Fruit fly (Drosophila melanogaster) whole organism, embryonic: ENCODE data around the gene CG44437.

Source experiments
- Atf-2 ChIP-seq: fragments of 200-800 bp; sonication (Bioruptor generic); optimal IDR thresholded peaks from 2 replicates; lab custom pipeline; 2016; ENCODE audit warnings: missing biosample characterization, missing genetic modification characterization
- CG10462 ChIP-seq: fragments of 200-800 bp; sonication (Bioruptor generic); optimal IDR thresholded peaks from 2 replicates; lab custom pipeline; 2016; ENCODE audit warnings: missing biosample characterization, missing genetic modification characterization
- CG11398 ChIP-seq: fragments of 200-800 bp; sonication (Bioruptor generic); optimal IDR thresholded peaks from 2 replicates; lab custom pipeline; 2016; ENCODE audit warnings: missing biosample characterization, missing genetic modification characterization
- CG1233 ChIP-seq: fragments of 200-800 bp; sonication (Bioruptor generic); optimal IDR thresholded peaks from 4 replicates; lab custom pipeline; 2018; ENCODE audit warnings: missing biosample characterization, mild to moderate bottlenecking, missing genetic modification characterization
- CG13894 ChIP-seq: fragments of 200-800 bp; sonication (Bioruptor generic); optimal IDR thresholded peaks from 3 replicates; lab custom pipeline; 2018; ENCODE audit warnings: missing biosample characterization, mild to moderate bottlenecking, missing genetic modification characterization, moderate library complexity
- CG14710 ChIP-seq: fragments of 200-800 bp; sonication (Bioruptor generic); optimal IDR thresholded peaks from 3 replicates; lab custom pipeline; 2019; ENCODE audit warnings: missing biosample characterization, mild to moderate bottlenecking, missing genetic modification characterization, moderate library complexity
- CG16813 ChIP-seq: fragments of 200-800 bp; sonication (Bioruptor generic); IDR thresholded peaks from 3 replicates; pipeline ENCODE4 v1.3.6; 2022; ENCODE audit warnings: missing biosample characterization, missing genetic modification characterization; ENCODE audit not compliant: partially characterized antibody
- CG17912 ChIP-seq: fragments of 200-800 bp; sonication (Bioruptor generic); optimal IDR thresholded peaks from 2 replicates; lab custom pipeline; 2018; ENCODE audit warnings: missing biosample characterization, mild to moderate bottlenecking, missing genetic modification characterization
- CG18619 ChIP-seq: fragments of 200-800 bp; sonication (Bioruptor generic); optimal IDR thresholded peaks from 3 replicates; lab custom pipeline; 2017; ENCODE audit warnings: missing biosample characterization, mild to moderate bottlenecking, missing genetic modification characterization
- CG18764 ChIP-seq: fragments of 200-800 bp; sonication (Bioruptor generic); optimal IDR thresholded peaks from 3 replicates; lab custom pipeline; 2016; ENCODE audit warnings: missing biosample characterization, missing genetic modification characterization
- CG2712 ChIP-seq: fragments of 200-800 bp; optimal IDR thresholded peaks from 3 replicates; lab custom pipeline; 2019; ENCODE audit warnings: missing biosample characterization, mild to moderate bottlenecking, missing genetic modification characterization, moderate library complexity
- CG33213 ChIP-seq: fragments of 200-800 bp; sonication (Bioruptor generic); optimal IDR thresholded peaks from 3 replicates; lab custom pipeline; 2016; ENCODE audit warnings: missing biosample characterization, missing genetic modification characterization
- CG3407 ChIP-seq: fragments of 200-800 bp; sonication (Bioruptor generic); optimal IDR thresholded peaks from 2 replicates; lab custom pipeline; 2018; ENCODE audit warnings: missing biosample characterization, mild to moderate bottlenecking, missing genetic modification characterization
- CG4282 ChIP-seq: fragments of 200-800 bp; sonication (Bioruptor generic); optimal IDR thresholded peaks from 2 replicates; lab custom pipeline; 2016; ENCODE audit warnings: missing biosample characterization, missing genetic modification characterization
- CG6272 ChIP-seq: fragments of 200-800 bp; sonication (Bioruptor generic); IDR thresholded peaks from 2 replicates; pipeline ENCODE4 v1.3.6; 2022; ENCODE audit warnings: missing biosample characterization, missing genetic modification characterization
- CG7357 ChIP-seq: fragments of 200-800 bp; sonication (Bioruptor generic); IDR thresholded peaks from 3 replicates; pipeline ENCODE4 v1.3.6; 2022; ENCODE audit warnings: missing biosample characterization, missing genetic modification characterization
- CG8089 ChIP-seq: fragments of 200-800 bp; sonication (Bioruptor generic); optimal IDR thresholded peaks from 3 replicates; lab custom pipeline; 2016; ENCODE audit warnings: missing biosample characterization, missing genetic modification characterization
- CG8924 ChIP-seq: fragments of 200-800 bp; optimal IDR thresholded peaks from 3 replicates; lab custom pipeline; 2019; ENCODE audit warnings: missing biosample characterization, mild to moderate bottlenecking, missing genetic modification characterization, moderate library complexity
- D19A ChIP-seq: fragments of 200-800 bp; optimal IDR thresholded peaks from 3 replicates; lab custom pipeline; 2019; ENCODE audit warnings: missing biosample characterization, mild to moderate bottlenecking, missing genetic modification characterization, moderate library complexity
- Dek ChIP-seq: fragments of 200-800 bp; sonication (Bioruptor generic); optimal IDR thresholded peaks from 3 replicates; lab custom pipeline; 2019; ENCODE audit warnings: missing biosample characterization, mild to moderate bottlenecking, missing genetic modification characterization, moderate library complexity
- Drgx ChIP-seq: fragments of 200-800 bp; sonication (Bioruptor generic); IDR thresholded peaks from 2 replicates; pipeline ENCODE4 v1.3.6; 2022; ENCODE audit warnings: missing biosample characterization, missing genetic modification characterization
- Hand ChIP-seq: fragments of 200-800 bp; sonication (Bioruptor generic); optimal IDR thresholded peaks from 2 replicates; lab custom pipeline; 2017; ENCODE audit warnings: mild to moderate bottlenecking, missing biosample characterization, missing genetic modification reagents, missing genetic modification characterization
- Lpt ChIP-seq: fragments of >200 bp; optimal IDR thresholded peaks from 2 replicates; lab custom pipeline; 2018; ENCODE audit warnings: missing biosample characterization, missing genetic modification characterization
- MBD-R2 ChIP-seq: fragments of 200-800 bp; sonication (Bioruptor generic); IDR thresholded peaks from 2 replicates; pipeline ENCODE4 v1.3.6; 2022; ENCODE audit warnings: missing biosample characterization, missing genetic modification characterization
- MTF-1 ChIP-seq: fragments of 200-800 bp; sonication (Bioruptor generic); optimal IDR thresholded peaks from 2 replicates; lab custom pipeline; 2018; ENCODE audit warnings: missing biosample characterization, mild to moderate bottlenecking, missing genetic modification characterization, borderline replicate concordance
- Mrtf ChIP-seq: fragments of 200-800 bp; sonication (Bioruptor generic); IDR thresholded peaks from 3 replicates; pipeline ENCODE4 v1.3.6; 2022; ENCODE audit warnings: missing biosample characterization, missing genetic modification characterization
- Myb ChIP-seq: fragments of 200-800 bp; sonication (Bioruptor generic); optimal IDR thresholded peaks from 2 replicates; lab custom pipeline; 2016; ENCODE audit warnings: missing biosample characterization, missing genetic modification characterization
- NC2α ChIP-seq: fragments of 200-800 bp; sonication (Bioruptor generic); optimal IDR thresholded peaks from 2 replicates; lab custom pipeline; 2016; ENCODE audit warnings: missing biosample characterization, missing genetic modification characterization
- Optix ChIP-seq: fragments of 200-800 bp; sonication (Bioruptor generic); IDR thresholded peaks from 3 replicates; pipeline ENCODE4 v1.3.6; 2022; ENCODE audit warnings: missing biosample characterization, missing genetic modification characterization
- Sin3A ChIP-seq: fragments of >200 bp; optimal IDR thresholded peaks from 2 replicates; lab custom pipeline; 2018
- Six4 ChIP-seq: fragments of 200-800 bp; sonication (Bioruptor generic); optimal IDR thresholded peaks from 2 replicates; lab custom pipeline; 2016; ENCODE audit warnings: missing biosample characterization, missing genetic modification characterization
- Sry-δ ChIP-seq: fragments of 200-800 bp; sonication (Bioruptor generic); optimal IDR thresholded peaks from 2 replicates; lab custom pipeline; 2016; ENCODE audit warnings: missing biosample characterization, missing genetic modification characterization
- ab ChIP-seq: fragments of 200-800 bp; sonication (Bioruptor generic); optimal IDR thresholded peaks from 2 replicates; lab custom pipeline; 2016; ENCODE audit warnings: missing biosample characterization, missing genetic modification characterization
- btn ChIP-seq: fragments of 200-800 bp; sonication (Bioruptor generic); optimal IDR thresholded peaks from 2 replicates; lab custom pipeline; 2016; ENCODE audit warnings: missing biosample characterization, missing genetic modification characterization
- cato ChIP-seq: fragments of 200-800 bp; sonication (Bioruptor generic); optimal IDR thresholded peaks from 2 replicates; lab custom pipeline; 2016; ENCODE audit warnings: missing biosample characterization, missing genetic modification characterization, borderline replicate concordance
- esg ChIP-seq: fragments of 200-800 bp; sonication (Bioruptor generic); conservative IDR thresholded peaks from 2 replicates; pipeline ENCODE4 v1.3.6; 2022; ENCODE audit warnings: missing biosample characterization, missing genetic modification characterization
- fd3F ChIP-seq: fragments of 200-800 bp; sonication (Bioruptor generic); optimal IDR thresholded peaks from 2 replicates; lab custom pipeline; 2018; ENCODE audit warnings: missing biosample characterization, mild to moderate bottlenecking, missing genetic modification characterization, moderate library complexity
- gsb-n ChIP-seq: fragments of 200-800 bp; sonication (Bioruptor generic); optimal IDR thresholded peaks from 3 replicates; lab custom pipeline; 2018; ENCODE audit warnings: missing biosample characterization, mild to moderate bottlenecking, missing genetic modification characterization
- hb ChIP-seq: fragments of 200-800 bp; sonication (Bioruptor generic); IDR thresholded peaks from 3 replicates; pipeline ENCODE4 v1.3.6; 2022; ENCODE audit warnings: missing biosample characterization, missing genetic modification characterization; ENCODE audit not compliant: partially characterized antibody
- hth ChIP-seq: fragments of >200 bp; optimal IDR thresholded peaks from 2 replicates; lab custom pipeline; 2017; ENCODE audit warnings: inconsistent platforms
- ind ChIP-seq: fragments of 200-800 bp; sonication (Bioruptor generic); optimal IDR thresholded peaks from 3 replicates; lab custom pipeline; 2016; ENCODE audit warnings: missing biosample characterization, missing genetic modification characterization
- lab ChIP-seq: fragments of 200-800 bp; sonication (Bioruptor generic); optimal IDR thresholded peaks from 3 replicates; lab custom pipeline; 2017; ENCODE audit warnings: missing biosample characterization, missing genetic modification characterization, mild to moderate bottlenecking, moderate library complexity, missing genetic modification reagents
- lola ChIP-seq, 3 experiments: fragments of >200 bp in 2 of 3; fragments of 200-800 bp in 1 of 3; sonication (Bioruptor generic) in 1 of 3; optimal IDR thresholded peaks; 2 replicates each; lab custom pipeline; 2017 to 2019; ENCODE audit warnings: missing biosample characterization in 3 of 3, missing genetic modification characterization in 3 of 3, mild to moderate bottlenecking in 1 of 3, moderate library complexity in 1 of 3
- repo ChIP-seq: fragments of 200-800 bp; sonication (Bioruptor generic); optimal IDR thresholded peaks from 2 replicates; lab custom pipeline; 2016; ENCODE audit warnings: missing biosample characterization, missing genetic modification characterization
- rib ChIP-seq: fragments of 200-800 bp; sonication (Bioruptor generic); IDR thresholded peaks from 2 replicates; pipeline ENCODE4 v1.3.6; 2022; ENCODE audit warnings: missing biosample characterization, missing genetic modification characterization
- salm ChIP-seq: fragments of 200-800 bp; sonication (Bioruptor generic); optimal IDR thresholded peaks from 2 replicates; lab custom pipeline; 2018; ENCODE audit warnings: missing biosample characterization, mild to moderate bottlenecking, missing genetic modification characterization
- scrt ChIP-seq: fragments of 200-800 bp; sonication (Bioruptor generic); optimal IDR thresholded peaks from 2 replicates; lab custom pipeline; 2018; ENCODE audit warnings: missing biosample characterization, mild to moderate bottlenecking, missing genetic modification characterization, moderate library complexity
- slp2 ChIP-seq: fragments of 200-800 bp; sonication (Bioruptor generic); optimal IDR thresholded peaks from 2 replicates; lab custom pipeline; 2016; ENCODE audit warnings: missing biosample characterization, missing genetic modification characterization
- unpg ChIP-seq: fragments of 200-800 bp; sonication (Bioruptor generic); optimal IDR thresholded peaks from 3 replicates; lab custom pipeline; 2018; ENCODE audit warnings: missing biosample characterization, mild to moderate bottlenecking, missing genetic modification characterization, moderate library complexity

CG44437 gene

DNA sequence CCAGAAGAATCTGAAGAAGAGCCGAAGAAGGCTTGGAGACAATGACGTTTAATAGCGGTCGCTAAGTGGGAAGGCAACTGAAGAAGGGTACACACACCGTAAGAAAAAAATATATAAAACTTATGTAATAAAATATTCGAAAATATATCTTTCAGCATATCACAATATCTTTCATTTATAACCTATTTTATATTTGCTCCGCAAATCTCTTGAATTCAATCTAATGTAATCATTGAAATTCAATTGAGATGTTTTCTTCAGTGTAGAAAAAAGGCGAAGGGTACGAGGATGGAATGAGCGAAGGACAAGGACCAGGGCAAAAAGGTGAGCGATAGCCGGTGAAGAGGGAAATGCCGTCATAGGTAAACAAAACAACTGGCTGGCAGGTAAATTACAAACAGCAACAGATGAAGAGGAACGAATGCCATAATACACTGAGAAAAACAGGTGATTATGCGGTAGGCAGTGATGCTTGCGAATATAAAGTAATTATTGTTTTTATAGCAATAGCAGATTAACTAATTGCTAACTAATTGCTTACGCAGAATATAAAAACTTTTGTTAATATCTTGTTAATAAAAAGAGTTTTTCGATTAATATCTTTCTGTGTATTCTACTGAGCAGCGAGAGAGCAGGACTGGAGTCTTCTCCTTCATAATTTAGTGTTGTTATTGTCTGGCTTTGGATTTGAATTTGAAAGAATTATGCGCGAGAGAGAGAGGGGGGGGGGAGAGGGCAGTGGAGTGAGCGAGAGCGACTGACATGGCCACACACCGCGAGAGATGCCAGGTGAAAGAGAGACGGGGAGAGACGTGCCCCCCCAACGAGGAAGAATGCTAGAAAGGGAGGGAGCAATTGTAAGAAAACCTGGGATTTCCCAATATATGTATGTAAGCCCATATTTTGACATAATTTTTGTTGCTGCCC lies 32.0 kb upstream of the CG44437 start (continued):
- TF ChIP-seq CG8924: peak; percentile 92
- TF ChIP-seq Hand (GFP tag; lab: Kevin White, UChicago): peak; percentile 46
- peak; percentile 63 for TF ChIP-seq ind (GFP tag; lab: Kevin White, UChicago)
- peak; percentile 48 for TF ChIP-seq fd3F (GFP tag; lab: Kevin White, UChicago)
- peak; percentile 72 for TF ChIP-seq CG33213 (GFP tag; lab: Kevin White, UChicago)
- peak; percentile 94 for TF ChIP-seq CG2712 (tag; lab: Kevin White, UChicago)
- TF ChIP-seq Atf-2 (GFP tag; lab: Kevin White, UChicago): peak; percentile 87
- no peak for TF ChIP-seq CG4282 (GFP tag; lab: Kevin White, UChicago)
- TF ChIP-seq scrt (GFP tag; lab: Kevin White, UChicago): peak; percentile 82
- TF ChIP-seq Lpt (GFP tag; lab: Kevin White, UChicago): no peak
- TF ChIP-seq CG16813: no peak
- TF ChIP-seq slp2 (GFP tag; lab: Kevin White, UChicago): peak; percentile 65
- peak; percentile 81 for TF ChIP-seq unpg
- peak; percentile 70 for TF ChIP-seq Mrtf (GFP tag; lab: Robert Waterston, UW)
- TF ChIP-seq CG6272 (GFP tag; lab: Robert Waterston, UW): peak; percentile 74
- TF ChIP-seq salm (tag; lab: Kevin White, UChicago): peak; percentile 68
- TF ChIP-seq rib (GFP tag; lab: Robert Waterston, UW): 0 out of 2 replicates have a peak, but pooled peaks have one; percentile 23
- peak; percentile 34 for TF ChIP-seq Myb (GFP tag; lab: Kevin White, UChicago)
- peak; percentile 88 for TF ChIP-seq D19A (tag; lab: Kevin White, UChicago)
- TF ChIP-seq esg (GFP tag; lab: Robert Waterston, UW): peak; percentile 44
- TF ChIP-seq MTF-1 (GFP tag; lab: Kevin White, UChicago): peak; percentile 19
- peak; percentile 48; the same call in 1 of the 2 replicates for TF ChIP-seq Drgx (GFP tag; lab: Robert Waterston, UW)
- no peak for TF ChIP-seq CG17912 (GFP tag; lab: Kevin White, UChicago)
- no peak; the same call in 1 of the 3 replicates for TF ChIP-seq Optix (GFP tag; lab: Robert Waterston, UW)
- peak; percentile 47; the same call in 1 of the 2 replicates for TF ChIP-seq MBD-R2
- TF ChIP-seq CG3407 (GFP tag; lab: Kevin White, UChicago): peak; percentile 74
- peak; percentile 87 for TF ChIP-seq CG1233 (GFP tag; lab: Kevin White, UChicago)
- peak; percentile 34 for TF ChIP-seq Dek (tag; lab: Kevin White, UChicago)
- TF ChIP-seq cato (GFP tag; lab: Kevin White, UChicago): peak; percentile 45
- peak; percentile 91 for TF ChIP-seq gsb-n (tag; lab: Kevin White, UChicago)
- peak; percentile 73 for TF ChIP-seq CG8089 (GFP tag; lab: Kevin White, UChicago)
- peak; percentile 93 for TF ChIP-seq CG14710 (tag; lab: Kevin White, UChicago)
- TF ChIP-seq hth (lab: Kevin White, UChicago): no peak
- peak; percentile 57; the same call in 1 of the 3 replicates for TF ChIP-seq CG7357 (GFP tag; lab: Robert Waterston, UW)
- TF ChIP-seq lab (GFP tag; lab: Kevin White, UChicago): peak; percentile 76
- TF ChIP-seq CG13894 (tag; lab: Kevin White, UChicago): no peak
- peak; percentile 50 for TF ChIP-seq repo (GFP tag; lab: Kevin White, UChicago)
- TF ChIP-seq hb (GFP tag; lab: Robert Waterston, UW): no peak
- no peak for TF ChIP-seq Sin3A
- peak; percentile 44 for TF ChIP-seq btn (GFP tag; lab: Kevin White, UChicago)
- peak; percentile 55 for TF ChIP-seq Sry-δ
- TF ChIP-seq CG10462 (GFP tag; lab: Kevin White, UChicago): peak; percentile 47
- TF ChIP-seq lola (GFP tag; optimal IDR thresholded peaks at IDR 0.05; lab: Kevin White, UChicago): peak in 1 of 3 experiments; percentile 95
- TF ChIP-seq CG18619 (GFP tag; lab: Kevin White, UChicago): peak; percentile 74
- TF ChIP-seq Six4 (GFP tag; lab: Kevin White, UChicago): peak; percentile 79
- TF ChIP-seq CG18764 (GFP tag; lab: Kevin White, UChicago): peak; percentile 42
- peak; percentile 60 for TF ChIP-seq NC2α
- TF ChIP-seq CG11398 (GFP tag; lab: Kevin White, UChicago): peak; percentile 62
- peak; percentile 19 for TF ChIP-seq ab (GFP tag; lab: Kevin White, UChicago)
